Fruit fly (Drosophila melanogaster): ENCODE results near the gene Ho.

DNA sequence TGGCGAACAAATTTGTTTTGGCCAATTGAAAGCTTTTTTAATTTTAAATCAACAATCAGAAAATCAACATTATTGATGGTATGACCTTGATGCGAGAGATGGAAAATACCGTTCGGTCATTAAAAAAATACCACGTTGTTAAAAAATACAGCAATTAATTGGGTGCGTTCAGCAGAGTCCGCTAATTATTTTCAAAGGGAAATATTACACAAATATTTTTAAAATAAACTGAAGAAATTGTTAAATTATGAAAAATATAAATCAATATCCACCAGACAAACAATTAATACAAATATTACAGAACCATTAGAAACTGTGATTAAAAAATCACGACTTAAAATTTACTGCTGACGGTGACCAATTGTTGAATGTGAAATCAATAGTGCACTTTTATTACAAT, 1.5 kb upstream of the Ho start, which contains the start of gene CG18476:
- no peak for TF ChIP-seq h (optimal IDR thresholded peaks at IDR 0.05)
- TF ChIP-seq psq (optimal IDR thresholded peaks at IDR 0.05), result no peak
- TF ChIP-seq insv (optimal IDR thresholded peaks at IDR 0.05), result no peak
- TF ChIP-seq ttk (optimal IDR thresholded peaks at IDR 0.05), result no peak
- TF ChIP-seq Myc (optimal IDR thresholded peaks at IDR 0.05), result no peak

All from Kc167 (cell line).